Fruit fly (Drosophila melanogaster) whole organism, embryonic: ENCODE measurements around the gene Gbs-76A.
A peak's percentile ranks its signal among the peaks of the same experiment; 100 is the strongest.

Experiments
- Antp ChIP-seq: fragments of 200-800 bp; sonication (Bioruptor generic); optimal IDR thresholded peaks from 3 replicates; lab custom pipeline; 2016; ENCODE audit warnings: missing biosample characterization, missing genetic modification characterization
- B-H2 ChIP-seq: fragments of 200-800 bp; sonication (Bioruptor generic); optimal IDR thresholded peaks from 2 replicates; lab custom pipeline; 2018; ENCODE audit warnings: missing biosample characterization, mild to moderate bottlenecking, missing genetic modification characterization
- CG10543 ChIP-seq: fragments of 200-800 bp; sonication (Bioruptor generic); optimal IDR thresholded peaks from 3 replicates; lab custom pipeline; 2017; ENCODE audit warnings: missing biosample characterization, mild to moderate bottlenecking, missing genetic modification characterization, moderate library complexity
- CG11695 ChIP-seq: fragments of 200-800 bp; sonication (Bioruptor generic); IDR thresholded peaks from 3 replicates; pipeline ENCODE4 v1.3.6; 2022; ENCODE audit warnings: missing biosample characterization, missing genetic modification characterization
- CG12769 ChIP-seq: fragments of 200-800 bp; sonication (Bioruptor generic); optimal IDR thresholded peaks from 2 replicates; lab custom pipeline; 2019; ENCODE audit warnings: missing biosample characterization, mild to moderate bottlenecking, missing genetic modification characterization, moderate library complexity
- CG17385 ChIP-seq: fragments of 200-800 bp; sonication (Bioruptor generic); optimal IDR thresholded peaks from 3 replicates; lab custom pipeline; 2018; ENCODE audit warnings: missing biosample characterization, mild to moderate bottlenecking, missing genetic modification characterization
- CG17568 ChIP-seq: fragments of 200-800 bp; sonication (Bioruptor generic); optimal IDR thresholded peaks from 2 replicates; lab custom pipeline; 2018; ENCODE audit warnings: missing biosample characterization, mild to moderate bottlenecking, missing genetic modification characterization, moderate library complexity
- CG2889 ChIP-seq: fragments of 200-800 bp; sonication (Bioruptor generic); IDR thresholded peaks from 3 replicates; pipeline ENCODE4 v1.3.6; 2022; ENCODE audit warnings: missing biosample characterization, missing genetic modification characterization
- CG34376 ChIP-seq: fragments of 200-800 bp; sonication (Bioruptor generic); optimal IDR thresholded peaks from 2 replicates; lab custom pipeline; 2018; ENCODE audit warnings: missing biosample characterization, mild to moderate bottlenecking, missing genetic modification characterization
- CG3726 ChIP-seq: fragments of 200-800 bp; sonication (Bioruptor generic); IDR thresholded peaks from 3 replicates; pipeline ENCODE4, ENCODE4 v1.3.6; 2022; ENCODE audit warnings: missing biosample characterization, missing genetic modification characterization
- CG4617 ChIP-seq: fragments of 200-800 bp; sonication (Bioruptor generic); optimal IDR thresholded peaks from 3 replicates; lab custom pipeline; 2016; ENCODE audit warnings: missing biosample characterization, missing genetic modification characterization, borderline replicate concordance
- CG5180 ChIP-seq: fragments of 200-800 bp; sonication (Bioruptor generic); optimal IDR thresholded peaks from 3 replicates; lab custom pipeline; 2017; ENCODE audit warnings: missing biosample characterization, missing genetic modification characterization, mild to moderate bottlenecking, moderate library complexity, missing genetic modification reagents
- CG6765 ChIP-seq: fragments of 200-800 bp; sonication (Bioruptor generic); optimal IDR thresholded peaks from 3 replicates; lab custom pipeline; 2017; ENCODE audit warnings: missing biosample characterization, mild to moderate bottlenecking, missing genetic modification characterization
- CG9215 ChIP-seq: fragments of 200-800 bp; sonication (Bioruptor generic); IDR thresholded peaks from 2 replicates; pipeline ENCODE4 v1.3.6; 2022; ENCODE audit warnings: missing biosample characterization, missing genetic modification characterization
- CrebB ChIP-seq: fragments of 200-800 bp; sonication (Bioruptor generic); optimal IDR thresholded peaks from 3 replicates; lab custom pipeline; 2018; ENCODE audit warnings: missing biosample characterization, mild to moderate bottlenecking, missing genetic modification characterization
- D19A ChIP-seq: fragments of 200-800 bp; optimal IDR thresholded peaks from 3 replicates; lab custom pipeline; 2019; ENCODE audit warnings: missing biosample characterization, mild to moderate bottlenecking, missing genetic modification characterization, moderate library complexity
- Dp ChIP-seq: fragments of 200-800 bp; sonication (Bioruptor generic); optimal IDR thresholded peaks from 2 replicates; lab custom pipeline; 2018; ENCODE audit warnings: missing biosample characterization, mild to moderate bottlenecking, missing genetic modification characterization, moderate library complexity
- Eip74EF ChIP-seq, 2 experiments: fragments of 200-800 bp in 1 of 2; fragments of >200 bp in 1 of 2; sonication (Bioruptor generic) in 1 of 2; optimal IDR thresholded peaks; 2 replicates each; lab custom pipeline; 2017 to 2019; ENCODE audit warnings: missing biosample characterization in 2 of 2, missing genetic modification characterization in 2 of 2, mild to moderate bottlenecking in 1 of 2, moderate library complexity in 1 of 2
- Fer3 ChIP-seq: fragments of 200-800 bp; sonication (Bioruptor generic); optimal IDR thresholded peaks from 2 replicates; lab custom pipeline; 2018; ENCODE audit warnings: missing biosample characterization, mild to moderate bottlenecking, missing genetic modification characterization, moderate library complexity
- HmgZ ChIP-seq: fragments of 200-800 bp; sonication (Bioruptor generic); optimal IDR thresholded peaks from 2 replicates; lab custom pipeline; 2018; ENCODE audit warnings: missing biosample characterization, mild to moderate bottlenecking, missing genetic modification characterization
- Jarid2 ChIP-seq: fragments of 200-800 bp; sonication (Bioruptor generic); optimal IDR thresholded peaks from 3 replicates; lab custom pipeline; 2017; ENCODE audit warnings: mild to moderate bottlenecking, missing biosample characterization, missing genetic modification reagents, missing genetic modification characterization
- Lpt ChIP-seq: fragments of >200 bp; optimal IDR thresholded peaks from 2 replicates; lab custom pipeline; 2018; ENCODE audit warnings: missing biosample characterization, missing genetic modification characterization
- Mad ChIP-seq: fragments of 200-800 bp; sonication (Bioruptor generic); optimal IDR thresholded peaks from 2 replicates; lab custom pipeline; 2016; ENCODE audit warnings: missing biosample characterization, missing genetic modification characterization
- Mrtf ChIP-seq: fragments of 200-800 bp; sonication (Bioruptor generic); IDR thresholded peaks from 3 replicates; pipeline ENCODE4 v1.3.6; 2022; ENCODE audit warnings: missing biosample characterization, missing genetic modification characterization
- NfI ChIP-seq: fragments of 200-800 bp; sonication (Bioruptor generic); optimal IDR thresholded peaks from 3 replicates; lab custom pipeline; 2018; ENCODE audit warnings: missing biosample characterization, mild to moderate bottlenecking, missing genetic modification characterization, moderate library complexity
- PHDP ChIP-seq: fragments of 200-800 bp; sonication (Bioruptor generic); optimal IDR thresholded peaks from 3 replicates; lab custom pipeline; 2018; ENCODE audit warnings: missing biosample characterization, mild to moderate bottlenecking, missing genetic modification characterization, moderate library complexity
- Pdp1 ChIP-seq, 2 experiments: fragments of 200-800 bp; sonication (Bioruptor generic); optimal IDR thresholded peaks; 3 replicates each; lab custom pipeline; 2016; ENCODE audit warnings: missing biosample characterization in 2 of 2, missing genetic modification characterization in 2 of 2, mild to moderate bottlenecking in 1 of 2, moderate library complexity in 1 of 2
- Trl ChIP-seq, 3 experiments: fragments of >200 bp in 2 of 3; fragments of 200-800 bp in 1 of 3; sonication (Bioruptor generic) in 1 of 3; optimal IDR thresholded peaks; 2 replicates in 1 of 3; 3 replicates in 2 of 3; lab custom pipeline; 2016 to 2017; ENCODE audit warnings: missing biosample characterization in 1 of 3, missing genetic modification characterization in 1 of 3
- Vsx1 ChIP-seq: fragments of 200-800 bp; sonication (Bioruptor generic); optimal IDR thresholded peaks from 2 replicates; lab custom pipeline; 2017; ENCODE audit warnings: missing biosample characterization, mild to moderate bottlenecking, missing genetic modification characterization, missing genetic modification reagents
- bab2 ChIP-seq: fragments of 200-800 bp; sonication (Bioruptor generic); optimal IDR thresholded peaks from 2 replicates; lab custom pipeline; 2016; ENCODE audit warnings: missing biosample characterization, missing genetic modification characterization
- bsh ChIP-seq, 2 experiments: fragments of 200-800 bp; sonication (Bioruptor generic); optimal IDR thresholded peaks; 2 replicates each; lab custom pipeline; 2017 to 2018; ENCODE audit warnings: mild to moderate bottlenecking in 2 of 2, missing biosample characterization in 2 of 2, missing genetic modification characterization in 2 of 2, moderate library complexity in 1 of 2
- dpn ChIP-seq, 2 experiments: fragments of 200-800 bp; sonication (Bioruptor generic); optimal IDR thresholded peaks; 3 replicates each; lab custom pipeline; 2016; ENCODE audit warnings: missing biosample characterization in 2 of 2, missing genetic modification characterization in 2 of 2
- eve ChIP-seq, 2 experiments: fragments of >200 bp; optimal IDR thresholded peaks; 2 replicates each; lab custom pipeline; 2017; ENCODE audit warnings: missing biosample characterization in 2 of 2, missing genetic modification characterization in 2 of 2
- gro ChIP-seq: fragments of 200-800 bp; sonication (Bioruptor generic); optimal IDR thresholded peaks from 2 replicates; lab custom pipeline; 2016; ENCODE audit warnings: missing biosample characterization, missing genetic modification characterization
- gt ChIP-seq: fragments of 200-800 bp; sonication (Bioruptor generic); IDR thresholded peaks from 2 replicates; pipeline ENCODE4 v1.3.6; 2022; ENCODE audit warnings: missing biosample characterization, missing genetic modification characterization
- her ChIP-seq: fragments of 200-800 bp; sonication (Bioruptor generic); optimal IDR thresholded peaks from 2 replicates; lab custom pipeline; 2016; ENCODE audit warnings: missing biosample characterization, missing genetic modification characterization
- insv ChIP-seq, 2 experiments: fragments of 200-800 bp; sonication (Bioruptor generic); optimal IDR thresholded peaks; 3 replicates each; lab custom pipeline; 2016 to 2018; ENCODE audit warnings: missing biosample characterization in 2 of 2, missing genetic modification characterization in 2 of 2
- lab ChIP-seq: fragments of 200-800 bp; sonication (Bioruptor generic); optimal IDR thresholded peaks from 3 replicates; lab custom pipeline; 2017; ENCODE audit warnings: missing biosample characterization, missing genetic modification characterization, mild to moderate bottlenecking, moderate library complexity, missing genetic modification reagents
- nau ChIP-seq: fragments of 200-800 bp; sonication (Bioruptor generic); optimal IDR thresholded peaks from 3 replicates; lab custom pipeline; 2017; ENCODE audit warnings: missing biosample characterization, mild to moderate bottlenecking, missing genetic modification characterization, missing genetic modification reagents
- onecut ChIP-seq: fragments of 200-800 bp; sonication (Bioruptor generic); IDR thresholded peaks from 2 replicates; pipeline ENCODE4 v1.3.6; 2022; ENCODE audit warnings: missing biosample characterization, missing genetic modification characterization
- org-1 ChIP-seq: fragments of 200-800 bp; sonication (Bioruptor generic); optimal IDR thresholded peaks from 2 replicates; lab custom pipeline; 2017; ENCODE audit warnings: missing biosample characterization, missing genetic modification characterization
- ranshi ChIP-seq: fragments of 200-800 bp; sonication (Bioruptor generic); IDR thresholded peaks from 2 replicates; pipeline ENCODE4 v1.3.6; 2022; ENCODE audit warnings: missing biosample characterization, missing genetic modification characterization
- schlank ChIP-seq: fragments of 200-800 bp; sonication (Bioruptor generic); optimal IDR thresholded peaks from 2 replicates; lab custom pipeline; 2018; ENCODE audit warnings: missing biosample characterization, mild to moderate bottlenecking, missing genetic modification characterization
- scrt ChIP-seq: fragments of 200-800 bp; sonication (Bioruptor generic); optimal IDR thresholded peaks from 2 replicates; lab custom pipeline; 2018; ENCODE audit warnings: missing biosample characterization, mild to moderate bottlenecking, missing genetic modification characterization, moderate library complexity
- sens ChIP-seq: fragments of 200-800 bp; sonication (Bioruptor generic); peaks from one replicate; lab custom pipeline; 2016; ENCODE audit warnings: missing biosample characterization, missing genetic modification characterization
- sna ChIP-seq: fragments of 200-800 bp; sonication (Bioruptor generic); IDR thresholded peaks from 2 replicates; pipeline ENCODE4 v1.3.6; 2022; ENCODE audit warnings: missing biosample characterization, missing genetic modification characterization; ENCODE audit not compliant: partially characterized antibody
- ssp ChIP-seq: fragments of 200-800 bp; sonication (Bioruptor generic); IDR thresholded peaks from 2 replicates; pipeline ENCODE4 v1.3.6; 2022; ENCODE audit warnings: missing biosample characterization, missing genetic modification characterization
- twi ChIP-seq: fragments of 200-800 bp; optimal IDR thresholded peaks from 2 replicates; lab custom pipeline; 2019; ENCODE audit warnings: missing biosample characterization, mild to moderate bottlenecking, missing genetic modification characterization, moderate library complexity

The Gbs-76A gene

dm6 chr3L:19337398-19338086 is 45.0 kb upstream of the Gbs-76A start, which contains the start of gene pip (continued):
- TF ChIP-seq gt (GFP tag; lab: Robert Waterston, UW): no peak
- TF ChIP-seq nau (GFP tag; lab: Kevin White, UChicago): peak; percentile 72
- peak; percentile 46 for TF ChIP-seq CG5180 (GFP tag; lab: Kevin White, UChicago)
- TF ChIP-seq ssp (GFP tag; lab: Robert Waterston, UW): no peak
- TF ChIP-seq eve (GFP tag; optimal IDR thresholded peaks at IDR 0.05; lab: Kevin White, UChicago): no peak
- TF ChIP-seq CG3726 (GFP tag; lab: Robert Waterston, UW): no peak
- peak; percentile 60 for TF ChIP-seq CG10543 (GFP tag; lab: Kevin White, UChicago)
- peak; percentile 57 for TF ChIP-seq Fer3 (tag; lab: Kevin White, UChicago)
- no peak for TF ChIP-seq twi
- peak; percentile 15; the same call in 1 of the 2 replicates for TF ChIP-seq onecut (GFP tag; lab: Robert Waterston, UW)
- peak; percentile 67 for TF ChIP-seq CG12769
- TF ChIP-seq CrebB (tag; lab: Kevin White, UChicago): peak; percentile 72
- peak in 1 of 2 experiments; percentile 34 for TF ChIP-seq bsh (GFP tag; optimal IDR thresholded peaks at IDR 0.05; lab: Kevin White, UChicago)
- TF ChIP-seq HmgZ (tag; lab: Kevin White, UChicago): peak; percentile 47
- TF ChIP-seq Antp (GFP tag; lab: Kevin White, UChicago): peak; percentile 13
- TF ChIP-seq CG9215 (GFP tag; lab: Robert Waterston, UW): no peak
- TF ChIP-seq bab2: peak; percentile 36
- TF ChIP-seq Trl (optimal IDR thresholded peaks at IDR 0.05; lab: Kevin White, UChicago): peak; percentile 19 to 32
- peak; percentile 60 for TF ChIP-seq Trl (GFP tag; optimal IDR thresholded peaks at IDR 0.05; lab: Kevin White, UChicago)
- TF ChIP-seq B-H2: peak; percentile 17
- TF ChIP-seq D19A (tag; lab: Kevin White, UChicago): no peak
- no peak for TF ChIP-seq Mrtf (GFP tag; lab: Robert Waterston, UW)
- peak; percentile 90 for TF ChIP-seq lab (GFP tag; lab: Kevin White, UChicago)
- TF ChIP-seq dpn (GFP tag; optimal IDR thresholded peaks at IDR 0.05; lab: Kevin White, UChicago): peak in 1 of 2 experiments; percentile 59
- TF ChIP-seq ranshi (GFP tag; lab: Robert Waterston, UW): peak; percentile 22; the same call in 1 of the 2 replicates
- no peak for TF ChIP-seq Lpt (GFP tag; lab: Kevin White, UChicago)
- peak; percentile 45 for TF ChIP-seq gro
- TF ChIP-seq insv (GFP tag; optimal IDR thresholded peaks at IDR 0.05; lab: Kevin White, UChicago): peak in 1 of 2 experiments; percentile 31
- peak; percentile 7 to 33 for TF ChIP-seq Pdp1 (GFP tag; optimal IDR thresholded peaks at IDR 0.05; lab: Kevin White, UChicago)
- peak; percentile 69 for TF ChIP-seq CG17568 (GFP tag; lab: Kevin White, UChicago)
- peak; percentile 63 for TF ChIP-seq scrt (GFP tag; lab: Kevin White, UChicago)
- TF ChIP-seq PHDP (tag; lab: Kevin White, UChicago): peak; percentile 60
- TF ChIP-seq NfI (GFP tag; lab: Kevin White, UChicago): no peak
- peak; percentile 57 for TF ChIP-seq org-1
- TF ChIP-seq her (GFP tag; lab: Kevin White, UChicago): peak; percentile 51
- TF ChIP-seq Eip74EF (GFP tag; optimal IDR thresholded peaks at IDR 0.05; lab: Kevin White, UChicago): no peak
- TF ChIP-seq sens (GFP tag; lab: Kevin White, UChicago): peak; percentile 93
- TF ChIP-seq Jarid2 (GFP tag; lab: Kevin White, UChicago): peak; percentile 53
- TF ChIP-seq Vsx1 (GFP tag; lab: Kevin White, UChicago): peak; percentile 70
- TF ChIP-seq sna (GFP tag; lab: Robert Waterston, UW): 0 out of 2 replicates have a peak, but pooled peaks have one; percentile 20
- no peak for TF ChIP-seq CG2889 (GFP tag; lab: Robert Waterston, UW)
- peak; percentile 24 for TF ChIP-seq CG6765 (GFP tag; lab: Kevin White, UChicago)
- TF ChIP-seq CG11695 (GFP tag; lab: Robert Waterston, UW): no peak; the same call in 2 of the 3 replicates
- TF ChIP-seq CG17385: peak; percentile 24
- TF ChIP-seq CG34376: peak; percentile 38
- peak; percentile 53 for TF ChIP-seq schlank
- TF ChIP-seq Dp (GFP tag; lab: Kevin White, UChicago): no peak
- peak; percentile 7 for TF ChIP-seq Mad (GFP tag; lab: Kevin White, UChicago)
- no peak for TF ChIP-seq CG4617 (GFP tag; lab: Kevin White, UChicago)
